Fruit fly (Drosophila melanogaster): ENCODE data around the gene rg.

The rg gene

dm6 chrX:5047886-5048533, 37.5 kb upstream of the rg start, which contains the start of gene ovo (continued):
- TF ChIP-seq Doc3 (GFP tag; IDR thresholded peaks at IDR 0.05; ENCODE audit: partially characterized antibody) (no peak), maf-S (GFP tag; optimal IDR thresholded peaks at IDR 0.05) (no peak), Jarid2 (GFP tag; optimal IDR thresholded peaks at IDR 0.05) (peak; percentile 80), D (optimal IDR thresholded peaks at IDR 0.05) (no peak), D (GFP tag; optimal IDR thresholded peaks at IDR 0.05) (no peak), sens (GFP tag) (peak; percentile 72), kay (GFP tag; optimal IDR thresholded peaks at IDR 0.05) (no peak), CG16815 (GFP tag; optimal IDR thresholded peaks at IDR 0.05) (no peak), Ets65A (GFP tag) (no peak), Blimp-1 (GFP tag; optimal IDR thresholded peaks at IDR 0.05) (peak; percentile 87), Nf-YA (GFP tag; IDR thresholded peaks at IDR 0.05) (no peak), CG15479 (GFP tag; optimal IDR thresholded peaks at IDR 0.05) (peak; percentile 12), nmo (GFP tag; optimal IDR thresholded peaks at IDR 0.05) (no peak)

DNA sequence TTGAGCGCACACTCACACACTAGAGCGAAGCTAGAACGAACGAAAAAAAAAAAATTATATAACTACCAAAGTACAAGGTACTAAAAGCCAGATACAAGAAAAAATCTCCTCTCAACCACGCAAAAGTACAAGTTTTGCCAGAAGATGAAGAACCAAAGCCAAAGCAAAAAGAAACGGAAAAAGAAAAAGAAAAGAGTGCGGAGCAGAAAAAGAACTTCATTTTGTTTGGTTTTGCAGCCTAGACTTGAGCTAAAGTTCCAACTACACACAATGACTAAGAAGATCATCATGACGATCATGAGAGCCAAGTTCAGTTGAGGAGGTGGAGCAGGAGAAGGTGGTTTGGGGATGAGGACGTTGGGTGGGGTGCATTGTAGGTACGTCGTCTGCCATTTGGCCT, 34.5 kb upstream of the rg start:
- TF ChIP-seq CG10979 (tag; optimal IDR thresholded peaks at IDR 0.05) = no peak
- TF ChIP-seq knrl (GFP tag; IDR thresholded peaks at IDR 0.05; ENCODE audit: partially characterized antibody) = 0 out of 3 replicates have a peak, but pooled peaks have one; percentile 12
- peak in 1 of 2 experiments; percentile 70 for TF ChIP-seq bsh (GFP tag; optimal IDR thresholded peaks at IDR 0.05)
- TF ChIP-seq Rx (GFP tag; IDR thresholded peaks at IDR 0.05) = no peak
- peak in 1 of 2 experiments; percentile 51 for TF ChIP-seq Pdp1 (GFP tag; optimal IDR thresholded peaks at IDR 0.05)
- peak; percentile 68 for TF ChIP-seq nom (GFP tag; optimal IDR thresholded peaks at IDR 0.05)

DNA sequence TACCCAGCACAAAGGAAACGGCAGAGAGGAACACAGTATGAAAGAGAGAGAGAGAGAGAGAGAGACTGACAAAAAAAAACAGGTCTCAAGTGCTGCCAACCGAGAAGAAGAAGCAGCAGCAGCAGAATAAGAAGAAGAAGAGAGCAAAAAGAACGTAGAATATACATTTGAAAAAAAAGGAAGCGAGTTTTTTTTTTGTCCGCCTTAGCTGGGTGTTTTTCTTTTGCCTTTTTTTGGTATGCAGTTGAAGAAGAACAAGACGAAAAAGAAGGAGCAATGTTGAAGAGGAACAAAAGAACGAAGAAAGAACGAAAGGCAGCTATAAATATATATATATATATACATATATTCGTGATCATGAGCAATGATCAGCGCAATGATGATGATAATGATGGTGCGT, 32.6 kb upstream of the rg start:
- TF ChIP-seq bowl (GFP tag; IDR thresholded peaks at IDR 0.05) = no peak
- no peak for TF ChIP-seq scrt (GFP tag; optimal IDR thresholded peaks at IDR 0.05)
- TF ChIP-seq Neu2 (GFP tag; optimal IDR thresholded peaks at IDR 0.05; ENCODE audit: borderline replicate concordance) = no peak
- TF ChIP-seq CG15479 (GFP tag; optimal IDR thresholded peaks at IDR 0.05) = peak; percentile 45
- peak in 1 of 2 experiments; percentile 87 for TF ChIP-seq bsh (GFP tag; optimal IDR thresholded peaks at IDR 0.05)
- TF ChIP-seq psq (GFP tag; optimal IDR thresholded peaks at IDR 0.05) = peak; percentile 83
- TF ChIP-seq Ets65A (GFP tag) = no peak
- TF ChIP-seq bigmax (GFP tag; optimal IDR thresholded peaks at IDR 0.05) = no peak
- no peak for TF ChIP-seq CG4707 (GFP tag; optimal IDR thresholded peaks at IDR 0.05)
- peak; percentile 96 for TF ChIP-seq nom (GFP tag; optimal IDR thresholded peaks at IDR 0.05)
- TF ChIP-seq Trl (optimal IDR thresholded peaks at IDR 0.05) = peak; percentile 27 to 34
- TF ChIP-seq Trl (GFP tag; optimal IDR thresholded peaks at IDR 0.05) = no peak
- TF ChIP-seq stwl (tag; optimal IDR thresholded peaks at IDR 0.05) = peak; percentile 29
- TF ChIP-seq CG2199 (GFP tag; IDR thresholded peaks at IDR 0.05) = 0 out of 3 replicates have a peak, but pooled peaks have one; percentile 11
- TF ChIP-seq CG6654 (GFP tag; optimal IDR thresholded peaks at IDR 0.05) = no peak
- no peak for TF ChIP-seq CG7987 (GFP tag; optimal IDR thresholded peaks at IDR 0.05)
- TF ChIP-seq zf30C (GFP tag; optimal IDR thresholded peaks at IDR 0.05) = peak; percentile 84
- no peak for TF ChIP-seq dm (GFP tag; optimal IDR thresholded peaks at IDR 0.05)
- TF ChIP-seq CG34376 (GFP tag; optimal IDR thresholded peaks at IDR 0.05) = no peak
- TF ChIP-seq chinmo (GFP tag; IDR thresholded peaks at IDR 0.05; ENCODE audit: partially characterized antibody) = 0 out of 4 replicates have a peak, but pooled peaks have one; percentile 19
- TF ChIP-seq ash1 (GFP tag; optimal IDR thresholded peaks at IDR 0.05) = no peak
- no peak for TF ChIP-seq gce (GFP tag; IDR thresholded peaks at IDR 0.05)
- no peak for TF ChIP-seq zfh1 (GFP tag; IDR thresholded peaks at IDR 0.05)
- TF ChIP-seq sqz (GFP tag; optimal IDR thresholded peaks at IDR 0.05) = peak; percentile 93
- no peak for TF ChIP-seq yki (optimal IDR thresholded peaks at IDR 0.05)
- no peak for TF ChIP-seq slbo (GFP tag; IDR thresholded peaks at IDR 0.05)
- TF ChIP-seq pros (GFP tag; optimal IDR thresholded peaks at IDR 0.05) = peak; percentile 52
- TF ChIP-seq lbe (GFP tag; optimal IDR thresholded peaks at IDR 0.05) = peak; percentile 37
- TF ChIP-seq CG9609 (GFP tag; optimal IDR thresholded peaks at IDR 0.05) = no peak
- TF ChIP-seq Rx (GFP tag; IDR thresholded peaks at IDR 0.05) = no peak
- peak; percentile 91 for TF ChIP-seq CG17385 (GFP tag; optimal IDR thresholded peaks at IDR 0.05)
- no peak for TF ChIP-seq mirr (GFP tag; optimal IDR thresholded peaks at IDR 0.05)

Measured in whole organism, embryonic.